Worm (Caenorhabditis elegans) whole organism, late embryonic: Measurements from ENCODE around the gene clec-254.

ENCODE experiments used
- ama-1 ChIP-seq: fragments of 150-350 bp; optimal IDR thresholded peaks from 2 replicates; lab custom pipeline; 2014
- ceh-22 ChIP-seq: sonication (generic microtip); optimal IDR thresholded peaks from 2 replicates; lab custom pipeline; 2017; ENCODE audit warnings: missing biosample characterization, missing genetic modification characterization
- fkh-10 ChIP-seq: fragments of 150-350 bp; optimal IDR thresholded peaks from 2 replicates; lab custom pipeline; 2014; ENCODE audit warnings: missing biosample characterization, missing genetic modification reagents, missing genetic modification characterization
- mec-3 ChIP-seq: sonication (generic microtip); optimal IDR thresholded peaks from 2 replicates; lab custom pipeline; 2016; ENCODE audit warnings: borderline replicate concordance, missing genetic modification characterization, missing compliant biosample characterization
- nhr-11 ChIP-seq: fragments of 150-350 bp; optimal IDR thresholded peaks from 2 replicates; lab custom pipeline; 2014; ENCODE audit warnings: missing biosample characterization, missing genetic modification characterization
- nhr-232 ChIP-seq: sonication (generic microtip); optimal IDR thresholded peaks from 2 replicates; lab custom pipeline; 2016; ENCODE audit warnings: missing genetic modification characterization, missing compliant biosample characterization
- pha-2 ChIP-seq: sonication (generic microtip); optimal IDR thresholded peaks from 2 replicates; lab custom pipeline; 2017; ENCODE audit warnings: mild to moderate bottlenecking, missing genetic modification characterization, missing compliant biosample characterization
- pqm-1 ChIP-seq: sonication (generic microtip); optimal IDR thresholded peaks from 2 replicates; lab custom pipeline; 2016; ENCODE audit warnings: missing genetic modification characterization, missing compliant biosample characterization
- sox-2 ChIP-seq: fragments of 200-800 bp; sonication (Bioruptor generic); IDR thresholded peaks from 2 replicates; pipeline ENCODE4 v1.3.6; 2022; ENCODE audit warnings: missing genetic modification reagents, missing genetic modification characterization, missing compliant biosample characterization
- tbx-2 ChIP-seq: sonication (generic microtip); optimal IDR thresholded peaks from 2 replicates; lab custom pipeline; 2016; ENCODE audit warnings: missing genetic modification characterization, missing compliant biosample characterization

DNA sequence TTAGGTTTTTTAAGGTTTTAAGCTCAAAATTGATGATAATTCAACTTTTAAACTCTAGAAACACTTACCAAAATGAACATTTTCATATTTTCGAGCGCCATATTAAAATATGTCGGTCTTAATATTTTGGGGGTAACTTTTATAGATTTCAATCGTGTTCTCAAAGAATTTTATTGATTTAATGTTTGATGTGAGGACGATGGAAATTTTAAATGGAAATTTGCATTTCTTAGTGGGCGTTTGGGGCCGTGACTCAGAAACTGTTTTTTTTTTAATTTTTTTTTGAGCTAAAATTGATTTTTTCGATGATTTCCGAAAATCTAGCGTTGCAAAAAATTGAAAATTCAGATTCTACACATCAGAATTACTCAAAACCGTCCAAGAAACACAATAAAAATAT lies 49.0 kb upstream of the clec-254 start, which contains the start of gene C54E10.10:
- TF ChIP-seq ama-1 (lab: Kevin White, UChicago) (no peak), sox-2 (GFP tag; lab: Robert Waterston, UW) (no peak), pha-2 (no peak), mec-3 (tag; lab: Kevin White, UChicago) (no peak), nhr-11 (tag; lab: Kevin White, UChicago) (no peak), pqm-1 (no peak), nhr-232 (tag; lab: Kevin White, UChicago) (no peak), fkh-10 (no peak), tbx-2 (tag; lab: Kevin White, UChicago) (no peak), ceh-22 (tag; lab: Kevin White, UChicago) (no peak)
